Worm (Caenorhabditis elegans) whole organism, late embryonic: Measurements from ENCODE around the gene skr-21.

Experiments used
- C08G9.2 ChIP-seq: sonication (generic microtip); optimal IDR thresholded peaks from 2 replicates; lab custom pipeline; 2016; ENCODE audit warnings: mild to moderate bottlenecking, missing genetic modification characterization, moderate library complexity, missing compliant biosample characterization
- C38D4.7 ChIP-seq: fragments of 200-800 bp; sonication (Bioruptor generic); optimal IDR thresholded peaks from 2 replicates; lab custom pipeline; 2018; ENCODE audit warnings: mild to moderate bottlenecking, missing genetic modification characterization, moderate library complexity, missing compliant biosample characterization
- F13H6.1 ChIP-seq: sonication (generic microtip); optimal IDR thresholded peaks from 2 replicates; lab custom pipeline; 2016; ENCODE audit warnings: missing genetic modification characterization, missing compliant biosample characterization
- K02D7.2 ChIP-seq: sonication (generic microtip); optimal IDR thresholded peaks from 2 replicates; lab custom pipeline; 2017; ENCODE audit warnings: mild to moderate bottlenecking, missing genetic modification characterization, missing compliant biosample characterization
- Y22D7AL.16 ChIP-seq: sonication (generic microtip); optimal IDR thresholded peaks from 2 replicates; lab custom pipeline; 2016; ENCODE audit warnings: missing genetic modification characterization, missing compliant biosample characterization
- ahr-1 ChIP-seq: sonication (generic microtip); optimal IDR thresholded peaks from 2 replicates; lab custom pipeline; 2016; ENCODE audit warnings: missing genetic modification characterization, missing compliant biosample characterization
- ama-1 ChIP-seq: fragments of 150-350 bp; optimal IDR thresholded peaks from 2 replicates; lab custom pipeline; 2014
- ceh-18 ChIP-seq: sonication (generic microtip); optimal IDR thresholded peaks from 2 replicates; lab custom pipeline; 2016; ENCODE audit warnings: missing genetic modification characterization, missing compliant biosample characterization
- ceh-19 ChIP-seq: fragments of 200-800 bp; sonication (Bioruptor generic); optimal IDR thresholded peaks from 2 replicates; lab custom pipeline; 2018; ENCODE audit warnings: mild to moderate bottlenecking, missing genetic modification characterization, missing compliant biosample characterization
- ceh-2 ChIP-seq: sonication (generic microtip); optimal IDR thresholded peaks from 2 replicates; lab custom pipeline; 2016; ENCODE audit warnings: missing genotype, missing genetic modification characterization, missing compliant biosample characterization
- ceh-22 ChIP-seq: sonication (generic microtip); optimal IDR thresholded peaks from 2 replicates; lab custom pipeline; 2017; ENCODE audit warnings: missing biosample characterization, missing genetic modification characterization
- ceh-31 ChIP-seq: sonication (generic microtip); optimal IDR thresholded peaks from 2 replicates; lab custom pipeline; 2016; ENCODE audit warnings: missing genetic modification characterization, missing compliant biosample characterization
- ceh-34 ChIP-seq: sonication (generic microtip); optimal IDR thresholded peaks from 2 replicates; lab custom pipeline; 2016; ENCODE audit warnings: mild to moderate bottlenecking, missing genetic modification characterization, missing compliant biosample characterization
- ceh-48 ChIP-seq: sonication (generic microtip); optimal IDR thresholded peaks from 2 replicates; lab custom pipeline; 2016; ENCODE audit warnings: missing genetic modification characterization, inconsistent platforms, missing compliant biosample characterization
- ceh-9 ChIP-seq: sonication (generic microtip); optimal IDR thresholded peaks from 2 replicates; lab custom pipeline; 2016; ENCODE audit warnings: mild to moderate bottlenecking, missing genetic modification characterization, inconsistent platforms, missing compliant biosample characterization
- dmd-4 ChIP-seq: sonication (generic microtip); optimal IDR thresholded peaks from 2 replicates; lab custom pipeline; 2016; ENCODE audit warnings: borderline replicate concordance, missing genetic modification characterization, missing compliant biosample characterization
- dve-1 ChIP-seq: sonication (generic microtip); optimal IDR thresholded peaks from 2 replicates; lab custom pipeline; 2017; ENCODE audit warnings: antibody characterized with exemption, mild to moderate bottlenecking, missing genetic modification characterization, missing compliant biosample characterization
- elt-2 ChIP-seq: sonication (generic microtip); optimal IDR thresholded peaks from 2 replicates; lab custom pipeline; 2016; ENCODE audit warnings: missing genetic modification reagents, missing genetic modification characterization, missing compliant biosample characterization
- eyg-1 ChIP-seq: sonication (generic microtip); optimal IDR thresholded peaks from 2 replicates; lab custom pipeline; 2016; ENCODE audit warnings: missing genotype, missing genetic modification characterization, missing compliant biosample characterization
- fkh-10 ChIP-seq: fragments of 150-350 bp; optimal IDR thresholded peaks from 2 replicates; lab custom pipeline; 2014; ENCODE audit warnings: missing biosample characterization, missing genetic modification reagents, missing genetic modification characterization
- fkh-6 ChIP-seq: sonication (generic microtip); optimal IDR thresholded peaks from 2 replicates; lab custom pipeline; 2016; ENCODE audit warnings: missing genetic modification characterization, missing compliant biosample characterization
- gmeb-2 ChIP-seq: sonication (generic microtip); optimal IDR thresholded peaks from 2 replicates; lab custom pipeline; 2016; ENCODE audit warnings: missing genetic modification characterization, inconsistent platforms, missing compliant biosample characterization
- hlh-15 ChIP-seq: sonication (generic microtip); optimal IDR thresholded peaks from 2 replicates; lab custom pipeline; 2016; ENCODE audit warnings: missing genetic modification characterization, missing compliant biosample characterization
- hlh-30 ChIP-seq: sonication (generic microtip); optimal IDR thresholded peaks from 2 replicates; lab custom pipeline; 2017; ENCODE audit warnings: antibody characterized with exemption, missing genetic modification characterization, missing compliant biosample characterization; ENCODE audit not compliant: insufficient read depth
- hlh-6 ChIP-seq: sonication (generic microtip); optimal IDR thresholded peaks from 2 replicates; lab custom pipeline; 2016; ENCODE audit warnings: missing genotype, missing genetic modification characterization, missing compliant biosample characterization
- hlh-8 ChIP-seq: sonication (generic microtip); optimal IDR thresholded peaks from 2 replicates; lab custom pipeline; 2016; ENCODE audit warnings: missing genotype, missing genetic modification characterization, missing compliant biosample characterization
- lim-6 ChIP-seq: sonication (generic microtip); optimal IDR thresholded peaks from 2 replicates; lab custom pipeline; 2016; ENCODE audit warnings: missing genetic modification characterization, missing compliant biosample characterization
- lin-11 ChIP-seq: fragments of 200-800 bp; sonication (Bioruptor generic); optimal IDR thresholded peaks from 2 replicates; lab custom pipeline; 2018; ENCODE audit warnings: mild to moderate bottlenecking, missing genetic modification characterization, missing compliant biosample characterization
- madf-2 ChIP-seq: sonication (generic microtip); optimal IDR thresholded peaks from 2 replicates; lab custom pipeline; 2017; ENCODE audit warnings: missing genetic modification characterization, missing compliant biosample characterization
- mec-3 ChIP-seq: sonication (generic microtip); optimal IDR thresholded peaks from 2 replicates; lab custom pipeline; 2016; ENCODE audit warnings: borderline replicate concordance, missing genetic modification characterization, missing compliant biosample characterization
- nfya-1 ChIP-seq: sonication (generic microtip); optimal IDR thresholded peaks from 2 replicates; lab custom pipeline; 2017; ENCODE audit warnings: missing genetic modification characterization, mild to moderate bottlenecking, missing compliant biosample characterization, antibody characterized with exemption, moderate library complexity
- nhr-11 ChIP-seq: fragments of 150-350 bp; optimal IDR thresholded peaks from 2 replicates; lab custom pipeline; 2014; ENCODE audit warnings: missing biosample characterization, missing genetic modification characterization
- npax-4 ChIP-seq: sonication (generic microtip); optimal IDR thresholded peaks from 2 replicates; lab custom pipeline; 2016; ENCODE audit warnings: missing genetic modification characterization, missing compliant biosample characterization
- odd-2 ChIP-seq: sonication (generic microtip); optimal IDR thresholded peaks from 2 replicates; lab custom pipeline; 2017; ENCODE audit warnings: antibody characterized with exemption, mild to moderate bottlenecking, missing genetic modification characterization, missing compliant biosample characterization
- pha-2 ChIP-seq: sonication (generic microtip); optimal IDR thresholded peaks from 2 replicates; lab custom pipeline; 2017; ENCODE audit warnings: mild to moderate bottlenecking, missing genetic modification characterization, missing compliant biosample characterization
- pqm-1 ChIP-seq: sonication (generic microtip); optimal IDR thresholded peaks from 2 replicates; lab custom pipeline; 2016; ENCODE audit warnings: missing genetic modification characterization, missing compliant biosample characterization
- pros-1 ChIP-seq: fragments of 150-350 bp; optimal IDR thresholded peaks from 2 replicates; lab custom pipeline; 2014; ENCODE audit warnings: missing biosample characterization, missing genetic modification reagents, missing genetic modification characterization
- rnt-1 ChIP-seq: sonication (generic microtip); optimal IDR thresholded peaks from 2 replicates; lab custom pipeline; 2016; ENCODE audit warnings: missing genetic modification characterization, missing compliant biosample characterization
- sdc-2 ChIP-seq: sonication (generic microtip); optimal IDR thresholded peaks from 2 replicates; lab custom pipeline; 2016; ENCODE audit warnings: missing genotype, missing genetic modification characterization, missing compliant biosample characterization
- tbx-2 ChIP-seq: sonication (generic microtip); optimal IDR thresholded peaks from 2 replicates; lab custom pipeline; 2016; ENCODE audit warnings: missing genetic modification characterization, missing compliant biosample characterization
- tbx-7 ChIP-seq: sonication (generic microtip); optimal IDR thresholded peaks from 2 replicates; lab custom pipeline; 2016; ENCODE audit warnings: missing genotype, missing genetic modification characterization, missing compliant biosample characterization
- unc-3 ChIP-seq, 2 experiments: fragments of 200-800 bp in 1 of 2; sonication (Bioruptor generic) in 1 of 2; sonication (generic microtip) in 1 of 2; conservative IDR thresholded peaks in 1 of 2; optimal IDR thresholded peaks in 1 of 2; 2 replicates each; pipeline versions ENCODE4 v1.3.6 to Lab custom; 2016 to 2022; ENCODE audit warnings: missing compliant biosample characterization in 2 of 2, missing genetic modification characterization in 2 of 2, missing genetic modification reagents in 1 of 2
- unc-42 ChIP-seq: sonication (generic microtip); optimal IDR thresholded peaks from 2 replicates; lab custom pipeline; 2016; ENCODE audit warnings: missing genotype, missing genetic modification characterization, missing compliant biosample characterization
- unc-55 ChIP-seq: sonication (generic microtip); optimal IDR thresholded peaks from 2 replicates; lab custom pipeline; 2017; ENCODE audit warnings: missing biosample characterization, missing genetic modification reagents, missing genetic modification characterization

The skr-21 gene

DNA sequence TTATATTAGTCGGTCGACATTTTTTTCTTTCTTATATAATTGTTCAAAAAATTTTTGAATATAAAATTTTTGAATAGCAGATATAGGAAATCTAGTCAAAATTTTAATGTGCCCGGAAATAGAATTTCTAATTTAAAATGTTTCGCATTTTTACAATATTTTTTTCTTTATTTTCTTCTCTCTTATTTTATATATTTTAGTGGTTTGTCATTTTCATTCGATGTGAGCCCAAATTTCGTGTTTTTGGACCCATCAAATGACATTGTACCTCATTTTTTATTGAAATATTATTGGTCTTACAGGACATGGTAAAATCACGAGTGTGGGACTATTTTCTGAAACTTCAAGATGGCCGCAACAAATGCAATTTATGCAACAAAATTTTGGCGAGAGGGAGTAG, 35.7 kb upstream of the skr-21 start, which contains the start of gene K09A11.1:
Gene K09A11.1 (plus strand): TSS at position 301 of the 400 bp plus-strand sequence.
- TF ChIP-seq hlh-6 (no peak), C08G9.2 (tag; lab: Kevin White, UChicago) (no peak), madf-2 (tag; lab: Kevin White, UChicago) (no peak), ama-1 (lab: Kevin White, UChicago) (no peak), eyg-1 (tag; lab: Kevin White, UChicago) (no peak), F13H6.1 (tag; lab: Kevin White, UChicago) (no peak), npax-4 (tag; lab: Kevin White, UChicago) (no peak), tbx-7 (tag; lab: Kevin White, UChicago) (no peak), hlh-15 (tag; lab: Kevin White, UChicago) (no peak), lin-11 (no peak), hlh-8 (tag; lab: Kevin White, UChicago) (no peak), mec-3 (tag; lab: Kevin White, UChicago) (no peak), ceh-48 (tag; lab: Kevin White, UChicago) (no peak)

DNA sequence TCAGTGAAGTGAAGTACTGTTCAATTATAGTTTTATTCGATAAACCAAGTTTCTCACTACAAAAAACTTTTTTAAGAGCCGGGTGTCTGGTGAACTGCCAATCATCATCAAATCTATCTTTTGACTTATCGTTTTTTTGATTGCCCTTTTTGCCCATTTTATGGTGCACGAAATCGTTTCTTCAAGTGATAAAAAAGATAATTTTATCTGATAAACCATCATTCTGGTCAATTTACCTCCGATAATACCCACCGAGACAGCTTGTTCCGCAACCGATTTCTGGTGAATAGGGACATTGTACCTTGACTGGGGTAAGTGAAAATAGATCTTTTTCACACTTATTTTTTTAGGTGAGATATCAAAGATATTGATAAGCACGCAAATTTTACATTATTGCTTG, 31.1 kb upstream of the skr-21 start, which contains the start of gene K08H2.10:
Gene K08H2.10 (plus strand): TSS at position 230 of the 400 bp plus-strand sequence.
- TF ChIP-seq elt-2 (tag; lab: Kevin White, UChicago) = peak; percentile 92
- no peak for TF ChIP-seq C08G9.2 (tag; lab: Kevin White, UChicago)
- no peak for TF ChIP-seq gmeb-2 (tag; lab: Kevin White, UChicago)
- no peak for TF ChIP-seq lim-6

DNA sequence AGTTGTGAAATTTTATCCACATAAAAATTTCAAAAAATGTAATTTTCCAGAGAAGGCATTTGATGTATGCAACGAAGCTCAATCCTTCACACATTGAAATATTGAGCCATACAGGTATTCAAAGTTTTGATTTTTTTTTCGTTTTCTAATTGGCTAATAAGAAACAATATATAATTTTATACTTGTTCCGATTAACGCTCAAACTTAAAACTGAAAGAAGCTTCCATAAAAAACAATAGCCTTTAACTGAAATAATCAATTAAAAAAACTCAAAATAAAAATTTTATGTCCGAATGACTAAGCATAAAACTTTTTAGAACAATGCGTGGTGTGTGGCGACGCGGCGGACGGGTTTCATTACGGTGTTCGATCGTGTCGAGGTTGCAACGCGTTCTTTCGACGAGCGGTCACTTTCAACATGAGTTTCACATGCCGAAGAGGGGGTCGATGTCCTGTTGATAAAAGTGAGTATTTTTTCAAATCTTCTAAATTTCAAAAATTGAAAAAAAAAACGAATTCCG, 25.5 kb upstream of the skr-21 start, which contains the start of gene nhr-32:
Gene nhr-32 (plus strand): TSS at position 51 of the 521 bp plus-strand sequence.
- TF ChIP-seq ceh-9 (tag; lab: Kevin White, UChicago) = no peak

DNA sequence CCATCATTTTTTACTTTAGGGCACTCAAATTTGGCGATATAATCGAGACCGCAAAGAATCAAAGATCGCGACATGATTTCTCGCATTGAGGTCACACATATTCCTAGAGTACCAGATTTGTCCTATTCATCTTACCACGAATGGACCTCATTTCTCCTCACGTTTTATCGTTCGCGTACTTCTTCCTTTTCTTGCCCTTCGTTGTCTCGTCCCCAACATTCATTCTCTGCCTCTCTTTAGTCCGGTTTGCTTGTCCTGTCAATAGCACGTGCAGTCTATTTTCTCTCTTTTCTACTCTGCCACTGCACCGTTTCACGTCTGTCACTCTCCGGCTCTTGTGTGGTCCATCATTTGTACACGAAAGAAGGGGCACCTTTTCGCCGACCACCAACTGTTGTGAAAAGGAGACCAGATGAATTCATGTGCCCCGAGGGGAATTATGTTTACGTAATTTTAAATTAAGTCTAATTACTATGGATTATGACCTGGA, 24.9 kb upstream of the skr-21 start:
- TF ChIP-seq unc-55 (GFP tag; lab: Kevin White, UChicago) (peak; percentile 83), ceh-48 (tag; lab: Kevin White, UChicago) (peak; percentile 19), elt-2 (tag; lab: Kevin White, UChicago) (no peak), hlh-30 (peak; percentile 94), pqm-1 (tag; lab: Kevin White, UChicago) (no peak), unc-42 (peak; percentile 41), ceh-19 (GFP tag; lab: Kevin White, UChicago) (peak; percentile 16), nfya-1 (tag; lab: Kevin White, UChicago) (peak; percentile 70), ceh-2 (tag; lab: Kevin White, UChicago) (peak; percentile 14), ahr-1 (tag; lab: Kevin White, UChicago) (no peak), ceh-22 (no peak), ceh-18 (peak; percentile 50), fkh-10 (no peak), C38D4.7 (GFP tag; lab: Kevin White, UChicago) (no peak), madf-2 (tag; lab: Kevin White, UChicago) (no peak), pha-2 (tag; lab: Kevin White, UChicago) (no peak), ceh-34 (peak; percentile 61), hlh-15 (tag; lab: Kevin White, UChicago) (no peak), sdc-2 (tag; lab: Kevin White, UChicago) (peak; percentile 56), tbx-2 (peak; percentile 69), unc-3 (GFP tag; conservative IDR thresholded peaks at IDR 0.05; lab: Robert Waterston, UW) (no peak), unc-3 (tag; optimal IDR thresholded peaks at IDR 0.05; lab: Kevin White, UChicago) (no peak), odd-2 (tag; lab: Kevin White, UChicago) (no peak), rnt-1 (tag; lab: Kevin White, UChicago) (peak; percentile 51), pros-1 (tag; lab: Kevin White, UChicago) (no peak), fkh-6 (tag; lab: Kevin White, UChicago) (peak; percentile 13), dve-1 (tag; lab: Kevin White, UChicago) (peak; percentile 10), gmeb-2 (tag; lab: Kevin White, UChicago) (no peak), Y22D7AL.16 (tag; lab: Kevin White, UChicago) (no peak), ama-1 (lab: Kevin White, UChicago) (no peak), nhr-11 (tag; lab: Kevin White, UChicago) (no peak), dmd-4 (tag; lab: Kevin White, UChicago) (peak; percentile 29), F13H6.1 (tag; lab: Kevin White, UChicago) (peak; percentile 9), ceh-31 (peak; percentile 88), K02D7.2 (no peak), hlh-6 (peak; percentile 17)
